Fruit fly (Drosophila melanogaster): ENCODE measurements around the gene CG6683.
A peak's percentile ranks its signal among the peaks of the same experiment; 100 is the strongest.

Gene CG6683

dm6 chr3L:8544710-8545109 is 30.0 kb upstream of the CG6683 start, which contains the start of gene rhea (continued):
- no peak for TF ChIP-seq Hr51 (GFP tag; optimal IDR thresholded peaks at IDR 0.05)
- peak; percentile 53 for TF ChIP-seq tin (GFP tag; optimal IDR thresholded peaks at IDR 0.05)
- no peak for TF ChIP-seq CG10543 (GFP tag; optimal IDR thresholded peaks at IDR 0.05)
- TF ChIP-seq insv (GFP tag; optimal IDR thresholded peaks at IDR 0.05) = no peak
- no peak for TF ChIP-seq CG15073 (GFP tag; optimal IDR thresholded peaks at IDR 0.05)
- peak; percentile 42; the same call in 2 of the 3 replicates for TF ChIP-seq row (GFP tag; IDR thresholded peaks at IDR 0.05)
- TF ChIP-seq Awh (GFP tag; IDR thresholded peaks at IDR 0.05) = no peak
- peak; percentile 22 for TF ChIP-seq CG4424 (GFP tag; optimal IDR thresholded peaks at IDR 0.05)
- no peak for TF ChIP-seq abd-A (tag; optimal IDR thresholded peaks at IDR 0.05)
- TF ChIP-seq MTF-1 (GFP tag; optimal IDR thresholded peaks at IDR 0.05; ENCODE audit: borderline replicate concordance) = no peak
- no peak for TF ChIP-seq Hmx (GFP tag; optimal IDR thresholded peaks at IDR 0.05)
- no peak for TF ChIP-seq Atf-2 (GFP tag; optimal IDR thresholded peaks at IDR 0.05)
- TF ChIP-seq CkIIα-i1 (GFP tag; IDR thresholded peaks at IDR 0.05) = no peak
- TF ChIP-seq disco-r (GFP tag; optimal IDR thresholded peaks at IDR 0.05) = no peak
- no peak for TF ChIP-seq CG12219 (GFP tag; optimal IDR thresholded peaks at IDR 0.05)
- no peak for TF ChIP-seq Usf (GFP tag; optimal IDR thresholded peaks at IDR 0.05)
- TF ChIP-seq Doc2 (GFP tag; IDR thresholded peaks at IDR 0.05) = no peak
- TF ChIP-seq ken (GFP tag; IDR thresholded peaks at IDR 0.05) = no peak
- TF ChIP-seq gce (GFP tag; IDR thresholded peaks at IDR 0.05) = no peak
- TF ChIP-seq kni (GFP tag; optimal IDR thresholded peaks at IDR 0.05) = no peak
- TF ChIP-seq CG30020 (tag; optimal IDR thresholded peaks at IDR 0.05) = peak; percentile 1
- peak; percentile 93 for TF ChIP-seq E2f2 (GFP tag; IDR thresholded peaks at IDR 0.05)
- TF ChIP-seq crol (GFP tag; IDR thresholded peaks at IDR 0.05) = no peak
- no peak for TF ChIP-seq B-H1 (GFP tag; IDR thresholded peaks at IDR 0.05)
- no peak for TF ChIP-seq CG18011 (GFP tag; optimal IDR thresholded peaks at IDR 0.05)
- TF ChIP-seq Poxn (GFP tag; IDR thresholded peaks at IDR 0.05) = no peak
- TF ChIP-seq fd102C (GFP tag; optimal IDR thresholded peaks at IDR 0.05) = no peak
- TF ChIP-seq z (GFP tag; IDR thresholded peaks at IDR 0.05) = no peak
- TF ChIP-seq scrt (GFP tag; optimal IDR thresholded peaks at IDR 0.05) = no peak
- no peak for TF ChIP-seq Meics (GFP tag; optimal IDR thresholded peaks at IDR 0.05)
- peak; percentile 84; the same call in 1 of the 2 replicates for TF ChIP-seq amos (GFP tag; IDR thresholded peaks at IDR 0.05; ENCODE audit: partially characterized antibody)
- TF ChIP-seq CG10147 (GFP tag; optimal IDR thresholded peaks at IDR 0.05) = no peak
- peak in 1 of 3 experiments; percentile 10 for TF ChIP-seq lola (GFP tag; optimal IDR thresholded peaks at IDR 0.05)
- TF ChIP-seq Dek (tag; optimal IDR thresholded peaks at IDR 0.05) = peak; percentile 17
- no peak for TF ChIP-seq CG1024 (GFP tag; IDR thresholded peaks at IDR 0.05)
- TF ChIP-seq cato (GFP tag; optimal IDR thresholded peaks at IDR 0.05; ENCODE audit: borderline replicate concordance) = no peak
- TF ChIP-seq CG7372 (GFP tag; IDR thresholded peaks at IDR 0.05) = no peak
- no peak for TF ChIP-seq chm (GFP tag; IDR thresholded peaks at IDR 0.05)
- TF ChIP-seq Ravus (GFP tag; IDR thresholded peaks at IDR 0.05) = no peak
- TF ChIP-seq Chrac-16 (GFP tag; optimal IDR thresholded peaks at IDR 0.05) = peak; percentile 6
- TF ChIP-seq CG16863 (GFP tag; optimal IDR thresholded peaks at IDR 0.05) = no peak
- TF ChIP-seq CG11696 (GFP tag; IDR thresholded peaks at IDR 0.05) = no peak
- no peak for TF ChIP-seq Taf1 (GFP tag; IDR thresholded peaks at IDR 0.05)
- TF ChIP-seq CG17912 (GFP tag; optimal IDR thresholded peaks at IDR 0.05) = no peak
- no peak for TF ChIP-seq stc (GFP tag; IDR thresholded peaks at IDR 0.05)
- no peak for TF ChIP-seq rib (GFP tag; IDR thresholded peaks at IDR 0.05)
- TF ChIP-seq CG13296 (GFP tag; optimal IDR thresholded peaks at IDR 0.05) = no peak
- TF ChIP-seq cas (GFP tag; IDR thresholded peaks at IDR 0.05) = no peak
- TF ChIP-seq CG17829 (tag; optimal IDR thresholded peaks at IDR 0.05) = peak; percentile 57
- TF ChIP-seq run (tag; optimal IDR thresholded peaks at IDR 0.05) = no peak
- no peak for TF ChIP-seq pita (GFP tag; optimal IDR thresholded peaks at IDR 0.05)
- TF ChIP-seq CG14860 (GFP tag; IDR thresholded peaks at IDR 0.05; ENCODE audit: partially characterized antibody) = peak; percentile 64; the same call in 2 of the 3 replicates
